Fruit fly (Drosophila melanogaster): ENCODE results near the gene CG3916.
A peak's percentile ranks its signal among the peaks of the same experiment; 100 is the strongest.

Gene CG3916

DNA sequence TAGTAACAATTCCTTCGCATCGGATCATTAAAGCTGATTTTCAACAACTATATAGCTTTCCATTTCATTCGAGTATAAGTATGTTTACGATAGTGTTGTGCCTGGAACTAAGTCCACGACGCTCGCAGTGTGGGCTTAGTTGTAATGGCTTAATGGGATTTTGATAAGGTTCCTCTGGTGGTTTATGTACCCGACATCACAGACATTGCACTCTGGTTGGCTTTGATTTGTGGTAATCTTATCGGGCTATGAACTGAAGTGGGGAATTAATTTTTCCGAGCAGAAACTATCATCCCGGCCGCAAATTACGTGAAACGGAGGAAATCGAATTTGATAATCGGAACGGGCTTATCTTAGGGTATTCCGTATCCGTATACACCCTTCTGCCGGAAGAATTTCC is 17.7 kb upstream of the CG3916 start:
- TF ChIP-seq CG12768 (GFP tag; optimal IDR thresholded peaks at IDR 0.05) (no peak), kay (GFP tag; ENCODE audit: borderline replicate concordance) (no peak), toe (GFP tag; optimal IDR thresholded peaks at IDR 0.05) (no peak), Clk (GFP tag; optimal IDR thresholded peaks at IDR 0.05) (no peak), Crg-1 (GFP tag; optimal IDR thresholded peaks at IDR 0.05) (no peak), bab1 (GFP tag; optimal IDR thresholded peaks at IDR 0.05) (no peak), CG5204 (GFP tag; optimal IDR thresholded peaks at IDR 0.05) (no peak), cnc (optimal IDR thresholded peaks at IDR 0.05) (no peak), CG33017 (tag; optimal IDR thresholded peaks at IDR 0.05) (no peak), Hr96 (GFP tag; optimal IDR thresholded peaks at IDR 0.05) (no peak), CG1620 (GFP tag; optimal IDR thresholded peaks at IDR 0.05) (no peak), Mnt (GFP tag; optimal IDR thresholded peaks at IDR 0.05) (no peak), ovo (GFP tag; optimal IDR thresholded peaks at IDR 0.05) (no peak), CG14711 (tag; optimal IDR thresholded peaks at IDR 0.05) (no peak), pad (GFP tag; optimal IDR thresholded peaks at IDR 0.05) (no peak), CG7045 (GFP tag; optimal IDR thresholded peaks at IDR 0.05) (no peak), tj (GFP tag; optimal IDR thresholded peaks at IDR 0.05) (no peak), CG7101 (tag; optimal IDR thresholded peaks at IDR 0.05) (no peak), cic (GFP tag; optimal IDR thresholded peaks at IDR 0.05) (no peak), CG11617 (GFP tag; optimal IDR thresholded peaks at IDR 0.05) (no peak)

DNA sequence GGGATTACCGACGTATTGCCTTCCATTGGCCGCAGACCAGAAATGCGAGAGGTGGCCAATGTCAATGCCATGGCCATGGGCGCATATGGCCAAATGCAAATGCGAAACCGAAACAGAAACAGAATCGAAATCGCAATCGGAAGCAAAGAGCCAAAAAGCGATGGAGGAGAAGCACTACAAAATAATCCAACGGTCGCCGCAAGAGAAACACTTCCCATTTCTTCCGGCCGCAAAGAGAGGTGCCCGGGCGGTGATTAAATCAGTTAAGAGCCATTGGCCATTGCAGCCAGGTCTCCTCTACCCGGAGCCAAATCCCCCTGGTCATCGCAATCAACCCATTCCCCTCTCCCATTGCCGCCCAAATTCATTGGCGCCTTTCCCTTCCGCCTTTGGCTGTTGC is 15.0 kb upstream of the CG3916 start, which contains the start of gene CG14742:
Gene CG14742 (plus strand): TSS at position 301 of the 400 bp plus-strand sequence.
- peak; percentile 20 for TF ChIP-seq CG11617 (GFP tag; optimal IDR thresholded peaks at IDR 0.05)
- no peak for TF ChIP-seq cic (GFP tag; optimal IDR thresholded peaks at IDR 0.05)

DNA sequence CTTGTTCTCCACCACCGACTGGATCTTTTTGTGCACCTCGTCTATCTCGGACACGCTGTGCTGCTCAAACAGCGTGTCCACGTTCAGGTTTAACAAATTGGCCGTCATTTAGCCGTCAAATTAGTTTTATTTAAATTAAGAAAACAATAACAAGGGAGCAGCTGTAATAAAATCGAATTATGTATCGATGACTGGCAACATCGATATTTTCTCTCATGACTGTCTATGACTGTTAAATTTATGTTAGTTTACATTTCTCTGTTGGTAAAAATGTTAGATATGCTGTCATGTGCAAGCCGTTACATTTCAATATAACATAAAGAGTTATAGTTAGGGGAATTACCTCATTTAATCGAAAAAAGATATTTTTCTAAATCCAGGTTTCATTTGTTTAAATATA is 9.7 kb upstream of the CG3916 start, which contains the start of gene Cog1:
Gene Cog1 (minus strand): TSS at position 190 of the 400 bp plus-strand sequence.
- TF ChIP-seq CG12768 (GFP tag; optimal IDR thresholded peaks at IDR 0.05) (no peak), kay (GFP tag; ENCODE audit: borderline replicate concordance) (peak; percentile 71)

DNA sequence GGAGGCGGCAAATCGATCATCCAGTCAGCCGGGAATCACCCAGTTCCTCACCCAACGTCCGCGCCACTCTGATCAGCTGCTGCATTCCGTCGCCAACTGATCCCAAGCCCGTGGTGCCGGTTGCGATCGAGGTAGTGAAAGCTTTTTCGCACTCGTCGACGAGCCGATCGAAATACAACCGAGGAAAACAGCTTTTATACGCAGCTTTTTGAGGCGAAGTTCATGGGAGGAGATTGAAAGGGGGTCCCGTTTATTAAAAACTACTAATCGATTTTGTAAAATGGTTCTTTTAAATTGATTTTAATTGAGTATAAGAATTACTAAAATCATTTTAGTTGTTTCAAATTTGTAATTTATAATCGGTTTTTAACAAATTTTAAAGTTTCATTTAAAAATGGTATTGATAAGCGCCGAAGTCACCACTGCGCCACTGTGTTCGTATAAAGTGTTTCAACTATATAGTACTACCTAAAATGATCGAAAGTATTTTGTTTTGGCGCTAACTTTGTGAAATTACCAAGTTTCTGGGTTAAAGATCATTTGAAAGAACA is 7.8 kb upstream of the CG3916 start, which contains the start of gene CG4860:
Gene CG4860 (minus strand): TSS at position 99 of the 551 bp plus-strand sequence.
- TF ChIP-seq bab1 (GFP tag; optimal IDR thresholded peaks at IDR 0.05) (peak; percentile 90), cnc (optimal IDR thresholded peaks at IDR 0.05) (no peak), Clk (GFP tag; optimal IDR thresholded peaks at IDR 0.05) (peak; percentile 75), ovo (GFP tag; optimal IDR thresholded peaks at IDR 0.05) (peak; percentile 60), CG11617 (GFP tag; optimal IDR thresholded peaks at IDR 0.05) (peak; percentile 86), CG14711 (tag; optimal IDR thresholded peaks at IDR 0.05) (peak; percentile 87), CG7101 (tag; optimal IDR thresholded peaks at IDR 0.05) (peak; percentile 94), CG1620 (GFP tag; optimal IDR thresholded peaks at IDR 0.05) (peak; percentile 83), CG5204 (GFP tag; optimal IDR thresholded peaks at IDR 0.05) (peak; percentile 85), cic (GFP tag; optimal IDR thresholded peaks at IDR 0.05) (peak; percentile 34), tj (GFP tag; optimal IDR thresholded peaks at IDR 0.05) (peak; percentile 54), CG33017 (tag; optimal IDR thresholded peaks at IDR 0.05) (peak; percentile 93), Crg-1 (GFP tag; optimal IDR thresholded peaks at IDR 0.05) (peak; percentile 78), CG12768 (GFP tag; optimal IDR thresholded peaks at IDR 0.05) (peak; percentile 86), kay (GFP tag; ENCODE audit: borderline replicate concordance) (peak; percentile 97), Mnt (GFP tag; optimal IDR thresholded peaks at IDR 0.05) (peak; percentile 83), CG7045 (GFP tag; optimal IDR thresholded peaks at IDR 0.05) (peak; percentile 86), toe (GFP tag; optimal IDR thresholded peaks at IDR 0.05) (peak; percentile 93), Hr96 (GFP tag; optimal IDR thresholded peaks at IDR 0.05) (peak; percentile 85), pad (GFP tag; optimal IDR thresholded peaks at IDR 0.05) (peak; percentile 75)

DNA sequence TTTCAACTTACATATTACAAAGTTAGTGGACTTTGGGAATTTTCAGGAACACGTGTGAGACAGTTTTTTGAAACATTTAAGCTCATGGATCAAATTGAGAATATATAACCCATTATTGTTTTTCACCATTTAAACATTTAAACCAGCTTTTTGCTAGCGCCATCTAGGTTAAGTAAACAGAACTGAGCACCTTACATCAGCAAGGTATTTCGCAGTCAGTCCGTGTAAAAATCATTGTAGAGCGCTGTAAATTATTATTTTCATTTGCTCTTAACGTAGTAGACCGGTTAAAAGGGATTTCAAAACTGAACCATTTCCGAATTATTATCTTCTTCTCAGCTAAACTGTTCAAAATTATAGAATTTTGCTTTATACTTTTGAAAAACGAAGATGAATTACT is 7.1 kb upstream of the CG3916 start, which contains the start of gene Rsbp15:
Gene Rsbp15 (plus strand): TSS at position 295 of the 400 bp plus-strand sequence.
- TF ChIP-seq Crg-1 (GFP tag; optimal IDR thresholded peaks at IDR 0.05) (no peak), cnc (optimal IDR thresholded peaks at IDR 0.05) (no peak), Hr96 (GFP tag; optimal IDR thresholded peaks at IDR 0.05) (no peak), kay (GFP tag; ENCODE audit: borderline replicate concordance) (no peak), bab1 (GFP tag; optimal IDR thresholded peaks at IDR 0.05) (no peak)

DNA sequence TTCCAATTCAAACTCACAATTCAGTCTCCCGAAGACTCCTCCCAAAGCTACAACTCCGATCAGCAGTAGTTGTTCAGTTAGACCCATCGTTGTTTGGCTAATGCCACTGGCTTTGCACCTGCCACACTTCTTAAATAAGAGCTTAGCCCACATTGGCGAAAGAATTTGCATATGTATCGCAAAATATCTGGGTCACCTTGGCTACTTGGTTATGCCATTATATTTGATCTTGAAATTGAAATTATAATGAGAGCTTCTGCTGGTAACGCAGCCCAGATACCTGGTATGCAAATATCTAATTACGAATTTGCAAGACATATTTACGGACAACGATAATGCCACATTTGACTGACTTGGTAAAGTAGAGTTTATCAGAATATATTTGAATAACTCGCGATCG is 4.3 kb upstream of the CG3916 start, which contains the start of gene CG17404:
Gene CG17404 (minus strand): TSS at position 101 of the 400 bp plus-strand sequence.
- TF ChIP-seq Hr96 (GFP tag; optimal IDR thresholded peaks at IDR 0.05) = no peak

DNA sequence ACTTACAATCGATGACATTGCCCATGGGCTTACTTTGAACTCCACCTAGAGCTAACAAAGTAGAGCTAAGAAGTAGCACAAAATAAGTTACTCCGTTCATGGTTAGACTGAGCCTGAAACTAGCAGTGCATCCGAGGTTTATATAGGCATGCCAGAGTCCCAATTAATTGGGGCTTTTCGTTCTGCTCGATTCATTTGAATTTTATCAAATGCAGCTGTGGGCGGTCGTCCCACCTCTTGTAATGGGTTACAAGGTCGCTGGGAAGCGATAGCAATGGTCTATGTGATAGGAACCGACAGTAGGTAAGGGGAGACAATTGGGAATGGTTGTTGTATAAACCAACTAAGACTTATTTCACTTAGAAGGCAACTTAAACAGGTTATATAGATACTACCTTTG is 3.0 kb upstream of the CG3916 start, which contains the start of gene CG12256:
Gene CG12256 (minus strand): TSS at position 101 of the 400 bp plus-strand sequence.
- TF ChIP-seq CG1620 (GFP tag; optimal IDR thresholded peaks at IDR 0.05) (no peak), CG11617 (GFP tag; optimal IDR thresholded peaks at IDR 0.05) (no peak), bab1 (GFP tag; optimal IDR thresholded peaks at IDR 0.05) (no peak), CG12768 (GFP tag; optimal IDR thresholded peaks at IDR 0.05) (no peak), CG5204 (GFP tag; optimal IDR thresholded peaks at IDR 0.05) (no peak), kay (GFP tag; ENCODE audit: borderline replicate concordance) (no peak), tj (GFP tag; optimal IDR thresholded peaks at IDR 0.05) (no peak), Clk (GFP tag; optimal IDR thresholded peaks at IDR 0.05) (no peak)

All from whole organism, adult.